Worm (Caenorhabditis elegans) whole organism, midembryonic: Measurements from ENCODE around the gene dab-1.

Source experiments
- klf-2 ChIP-seq: fragments of 200-800 bp; sonication (Bioruptor generic); conservative IDR thresholded peaks from 2 replicates; pipeline ENCODE4 v1.3.6; 2022; ENCODE audit warnings: missing genetic modification reagents, missing genetic modification characterization, missing compliant biosample characterization
- med-1 ChIP-seq: sonication (generic microtip); optimal IDR thresholded peaks from 2 replicates; lab custom pipeline; 2017; ENCODE audit warnings: missing genetic modification characterization, mild to moderate bottlenecking, missing compliant biosample characterization, antibody characterized with exemption, missing genetic modification reagents; ENCODE audit not compliant: insufficient read depth
- tab-1 ChIP-seq: fragments of 200-800 bp; sonication (Bioruptor generic); IDR thresholded peaks from 2 replicates; pipeline ENCODE4 v1.3.6; 2022; ENCODE audit warnings: missing genetic modification characterization, missing compliant biosample characterization
- ztf-29 ChIP-seq: fragments of 200-800 bp; sonication (Bioruptor generic); IDR thresholded peaks from 2 replicates; pipeline ENCODE4 v1.3.6; 2022; ENCODE audit warnings: missing genetic modification reagents, missing genetic modification characterization, missing compliant biosample characterization

- TF ChIP-seq klf-2 (GFP tag; lab: Robert Waterston, UW) (no peak), med-1 (GFP tag; lab: Kevin White, UChicago) (no peak), tab-1 (no peak), ztf-29 (no peak)
These were observed 45.5 kb downstream of the dab-1 start for ce11 chrII:8267679-8268078.
